Worm (Caenorhabditis elegans): ENCODE results near the gene R13D11.4.

- TF ChIP-seq nhr-12 (tag; optimal IDR thresholded peaks at IDR 0.05) (no peak), pha-4 (tag; optimal IDR thresholded peaks at IDR 0.05) (no peak), nhr-28 (tag; optimal IDR thresholded peaks at IDR 0.05) (peak; percentile 83), lin-13 (tag; optimal IDR thresholded peaks at IDR 0.05) (no peak), nhr-76 (tag; optimal IDR thresholded peaks at IDR 0.05) (no peak), elt-3 (tag; optimal IDR thresholded peaks at IDR 0.05) (no peak), ceh-39 (tag; optimal IDR thresholded peaks at IDR 0.05) (no peak), elt-1 (tag; optimal IDR thresholded peaks at IDR 0.05; ENCODE audit: borderline replicate concordance, insufficient read depth) (no peak), mep-1 (tag; optimal IDR thresholded peaks at IDR 0.05) (no peak), unc-62 (GFP tag; optimal IDR thresholded peaks at IDR 0.05) (no peak), snpc-4 (tag; optimal IDR thresholded peaks at IDR 0.05) (no peak), nhr-237 (tag; optimal IDR thresholded peaks at IDR 0.05) (no peak)
Observed at ce11 chrV:777285-777684, 33.3 kb upstream of the R13D11.4 start, which contains the start of gene R09E12.9.
